Worm (Caenorhabditis elegans) whole organism, L1 larva: ENCODE measurements around the gene Y4C6B.2.

Experiments used
- ama-1 ChIP-seq: fragments of 150-350 bp; optimal IDR thresholded peaks from 2 replicates; lab custom pipeline; 2014
- nhr-12 ChIP-seq: sonication (generic microtip); optimal IDR thresholded peaks from 2 replicates; lab custom pipeline; 2017; ENCODE audit warnings: missing biosample characterization, missing genetic modification characterization
- nhr-237 ChIP-seq: fragments of 150-350 bp; optimal IDR thresholded peaks from 2 replicates; lab custom pipeline; 2014; ENCODE audit warnings: missing biosample characterization, missing genetic modification characterization
- nhr-84 ChIP-seq: sonication (generic microtip); optimal IDR thresholded peaks from 2 replicates; lab custom pipeline; 2017; ENCODE audit warnings: missing biosample characterization, missing genetic modification characterization
- tbx-2 ChIP-seq: sonication (generic microtip); optimal IDR thresholded peaks from 2 replicates; lab custom pipeline; 2016; ENCODE audit warnings: missing genetic modification characterization, missing compliant biosample characterization
- zag-1 ChIP-seq: fragments of 150-350 bp; optimal IDR thresholded peaks from 2 replicates; lab custom pipeline; 2014; ENCODE audit warnings: missing biosample characterization, missing genetic modification characterization

DNA sequence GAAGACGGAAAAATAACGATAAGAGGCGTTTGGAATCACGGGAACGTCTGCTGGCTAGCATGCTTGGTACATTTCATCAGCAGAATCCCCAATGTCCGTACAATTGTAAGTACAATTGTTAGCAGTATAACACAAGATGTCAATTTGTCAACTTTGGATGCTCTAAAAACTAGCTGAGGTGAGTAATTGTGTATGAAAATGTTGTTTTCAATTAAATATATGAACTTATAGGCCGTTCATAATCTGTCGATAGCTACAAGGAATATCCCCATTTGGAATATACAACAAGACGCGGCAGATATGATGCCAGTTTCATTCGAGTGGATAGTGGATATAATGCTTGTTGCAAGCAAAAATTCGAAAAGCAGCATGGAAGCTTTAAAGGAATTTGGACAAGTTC lies 45.6 kb downstream of the Y4C6B.2 start, which contains the start of gene F41H10.12:
- no peak for TF ChIP-seq tbx-2 (tag; lab: Kevin White, UChicago)
- no peak for TF ChIP-seq nhr-237
- TF ChIP-seq nhr-12 (tag; lab: Kevin White, UChicago) = no peak
- TF ChIP-seq nhr-84 = no peak
- no peak for TF ChIP-seq zag-1 (tag; lab: Kevin White, UChicago)
- TF ChIP-seq ama-1 = no peak
